Worm (Caenorhabditis elegans) whole organism, mixed stage, embryonic: ENCODE results near the gene R148.7.

Experiments
- bed-3 ChIP-seq: fragments of 200-800 bp; sonication (Bioruptor generic); optimal IDR thresholded peaks from 3 replicates; lab custom pipeline; 2018; ENCODE audit warnings: mild to moderate bottlenecking, missing genetic modification characterization, moderate library complexity, missing compliant biosample characterization
- elt-1 ChIP-seq: sonication (generic microtip); optimal IDR thresholded peaks from 2 replicates; lab custom pipeline; 2017; ENCODE audit warnings: missing genetic modification characterization, mild to moderate bottlenecking, missing compliant biosample characterization, antibody characterized with exemption, moderate library complexity, borderline replicate concordance; ENCODE audit not compliant: insufficient read depth
- lin-13 ChIP-seq: fragments of 150-350 bp; optimal IDR thresholded peaks from 2 replicates; lab custom pipeline; 2014; ENCODE audit warnings: missing biosample characterization, missing genetic modification characterization
- lsy-2 ChIP-seq: fragments of 150-350 bp; optimal IDR thresholded peaks from 2 replicates; lab custom pipeline; 2014; ENCODE audit warnings: missing biosample characterization, missing genetic modification characterization
- mep-1 ChIP-seq: fragments of 150-350 bp; optimal IDR thresholded peaks from 2 replicates; lab custom pipeline; 2017; ENCODE audit warnings: missing biosample characterization, missing genetic modification reagents, missing genetic modification characterization, inconsistent platforms
- nhr-12 ChIP-seq: fragments of 150-350 bp; optimal IDR thresholded peaks from 2 replicates; lab custom pipeline; 2014; ENCODE audit warnings: missing biosample characterization, missing genetic modification characterization
- nhr-237 ChIP-seq: fragments of 150-350 bp; optimal IDR thresholded peaks from 2 replicates; lab custom pipeline; 2014; ENCODE audit warnings: missing biosample characterization, missing genetic modification characterization
- nhr-76 ChIP-seq: sonication (generic microtip); optimal IDR thresholded peaks from 2 replicates; lab custom pipeline; 2017; ENCODE audit warnings: missing biosample characterization, missing genetic modification characterization
- snpc-4 ChIP-seq: fragments of 150-350 bp; optimal IDR thresholded peaks from 2 replicates; lab custom pipeline; 2014; ENCODE audit warnings: missing biosample characterization, missing genetic modification characterization
- unc-62 ChIP-seq: fragments of 150-350 bp; optimal IDR thresholded peaks from 2 replicates; lab custom pipeline; 2014; ENCODE audit warnings: missing biosample characterization, missing genetic modification reagents, missing genetic modification characterization
- ztf-11 ChIP-seq: fragments of 150-350 bp; optimal IDR thresholded peaks from 2 replicates; lab custom pipeline; 2014; ENCODE audit warnings: missing biosample characterization, missing genetic modification characterization

ce11 chrIII:3174985-3175384, 23.2 kb downstream of the R148.7 start, which contains the start of gene R148.3:
- peak; percentile 74 for TF ChIP-seq bed-3 (GFP tag; lab: Kevin White, UChicago)
- no peak for TF ChIP-seq unc-62 (GFP tag; lab: Kevin White, UChicago)
- TF ChIP-seq snpc-4 (tag; lab: Kevin White, UChicago): no peak
- TF ChIP-seq lin-13 (tag; lab: Kevin White, UChicago): peak; percentile 79
- TF ChIP-seq mep-1: peak; percentile 72
- TF ChIP-seq nhr-237: no peak
- TF ChIP-seq elt-1 (tag; lab: Kevin White, UChicago): no peak
- TF ChIP-seq lsy-2 (tag; lab: Kevin White, UChicago): peak; percentile 57
- peak; percentile 40 for TF ChIP-seq nhr-12 (tag; lab: Kevin White, UChicago)
- TF ChIP-seq ztf-11 (tag; lab: Kevin White, UChicago): peak; percentile 62
- no peak for TF ChIP-seq nhr-76 (tag; lab: Kevin White, UChicago)
